Worm (Caenorhabditis elegans) whole organism, L1 larva: Measurements from ENCODE around the gene clec-156.

Experiments
- jun-1 ChIP-seq: fragments of 150-350 bp; optimal IDR thresholded peaks from 2 replicates; lab custom pipeline; 2014; ENCODE audit warnings: missing biosample characterization, missing genetic modification reagents, missing genetic modification characterization
- mep-1 ChIP-seq: fragments of 150-350 bp; optimal IDR thresholded peaks from 2 replicates; lab custom pipeline; 2014; ENCODE audit warnings: missing biosample characterization, missing genetic modification characterization
- nhr-76 ChIP-seq: sonication (generic microtip); optimal IDR thresholded peaks from 2 replicates; lab custom pipeline; 2017; ENCODE audit warnings: missing biosample characterization, missing genetic modification characterization

DNA sequence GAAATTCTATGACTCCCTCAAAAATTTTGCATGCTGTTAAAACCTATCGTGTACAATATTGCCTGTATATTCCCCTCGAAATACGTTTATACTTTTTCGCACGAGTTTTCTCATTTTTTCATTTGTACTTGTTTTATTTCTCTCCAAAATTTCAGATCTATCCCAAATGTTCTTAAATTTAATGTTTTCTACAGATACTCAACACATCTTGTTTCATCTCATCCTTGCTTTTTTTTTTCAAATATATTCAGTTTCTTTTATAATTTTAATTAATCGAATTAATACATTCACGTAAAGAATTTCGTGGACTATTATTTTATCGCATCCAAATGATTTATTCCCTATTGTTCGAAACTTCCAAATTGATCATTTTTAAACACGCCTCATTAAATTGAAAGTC lies 12.8 kb upstream of the clec-156 start, which contains the start of gene C35D10.8:
- no peak for TF ChIP-seq mep-1 (tag; lab: Kevin White, UChicago)
- TF ChIP-seq nhr-76 (tag; lab: Kevin White, UChicago): no peak
- no peak for TF ChIP-seq jun-1 (tag; lab: Kevin White, UChicago)
